Worm (Caenorhabditis elegans): ENCODE measurements around the gene dnj-7.

Gene dnj-7

ce11 chrX:7206419-7206818 lies 12.1 kb downstream of the dnj-7 start, which contains the start of gene ZK867.2:
Gene ZK867.2, plus strand, starts transcription at chrX:7206719.
- TF ChIP-seq Y67H2A.10 (GFP tag; conservative IDR thresholded peaks at IDR 0.05) = no peak
- TF ChIP-seq nhr-120 (GFP tag; IDR thresholded peaks at IDR 0.05) = no peak
- no peak for TF ChIP-seq lsl-1 (GFP tag; optimal IDR thresholded peaks at IDR 0.05)
- TF ChIP-seq zfh-2 (GFP tag; conservative IDR thresholded peaks at IDR 0.05) = no peak
- no peak for TF ChIP-seq snpc-3.4 (tag; optimal IDR thresholded peaks at IDR 0.05)
- TF ChIP-seq madf-8 (GFP tag; conservative IDR thresholded peaks at IDR 0.05) = no peak
- TF ChIP-seq nhr-90 (tag; optimal IDR thresholded peaks at IDR 0.05) = no peak
- TF ChIP-seq lag-1 (GFP tag; IDR thresholded peaks at IDR 0.05) = no peak
- TF ChIP-seq ZK185.1 (tag; optimal IDR thresholded peaks at IDR 0.05; ENCODE audit: poor library complexity, severe bottlenecking) = no peak
- no peak for TF ChIP-seq mxl-1 (tag; optimal IDR thresholded peaks at IDR 0.05)

- TF ChIP-seq B0261.1 (tag; optimal IDR thresholded peaks at IDR 0.05) (no peak), madf-8 (GFP tag; conservative IDR thresholded peaks at IDR 0.05) (no peak), tlf-1 (GFP tag; optimal IDR thresholded peaks at IDR 0.05) (no peak), F37B4.10 (GFP tag; IDR thresholded peaks at IDR 0.05) (no peak), gei-17 (GFP tag; optimal IDR thresholded peaks at IDR 0.05) (no peak), ztf-22 (GFP tag; optimal IDR thresholded peaks at IDR 0.05) (no peak), die-1 (tag; optimal IDR thresholded peaks at IDR 0.05) (no peak), C17E4.6 (GFP tag; IDR thresholded peaks at IDR 0.05) (no peak), ekl-4 (GFP tag; IDR thresholded peaks at IDR 0.05) (no peak), lin-35 (GFP tag; optimal IDR thresholded peaks at IDR 0.05) (no peak), egl-18 (GFP tag; IDR thresholded peaks at IDR 0.05) (no peak), bed-2 (GFP tag; IDR thresholded peaks at IDR 0.05) (no peak), lir-1 (GFP tag; conservative IDR thresholded peaks at IDR 0.05) (no peak), nfya-1 (tag; optimal IDR thresholded peaks at IDR 0.05; ENCODE audit: borderline replicate concordance, insufficient read depth) (no peak), T26A5.8 (tag; optimal IDR thresholded peaks at IDR 0.05) (no peak), ztf-28 (GFP tag; IDR thresholded peaks at IDR 0.05) (no peak), nfyb-1 (GFP tag; IDR thresholded peaks at IDR 0.05) (no peak)
Observed at ce11 chrX:7209151-7209550, 14.8 kb downstream of the dnj-7 start.

ce11 chrX:7210467-7211107 lies 16.2 kb downstream of the dnj-7 start:
- TF ChIP-seq ceh-40 (GFP tag; IDR thresholded peaks at IDR 0.05) (no peak), mel-28 (tag; optimal IDR thresholded peaks at IDR 0.05; ENCODE audit: borderline replicate concordance) (no peak), zfh-2 (GFP tag; conservative IDR thresholded peaks at IDR 0.05) (no peak), lir-1 (GFP tag; conservative IDR thresholded peaks at IDR 0.05) (no peak), ccch-3 (GFP tag; optimal IDR thresholded peaks at IDR 0.05) (no peak), F55B11.4 (tag; optimal IDR thresholded peaks at IDR 0.05; ENCODE audit: borderline replicate concordance, insufficient read depth) (no peak), him-1 (tag; optimal IDR thresholded peaks at IDR 0.05) (no peak), fkh-3 (tag; optimal IDR thresholded peaks at IDR 0.05) (no peak), Y95B8A.8 (GFP tag; IDR thresholded peaks at IDR 0.05) (no peak), F23B12.7 (tag; optimal IDR thresholded peaks at IDR 0.05; ENCODE audit: insufficient read depth) (no peak), aptf-2 (GFP tag; conservative IDR thresholded peaks at IDR 0.05) (no peak), let-607 (tag; optimal IDR thresholded peaks at IDR 0.05) (no peak), B0035.1 (tag; optimal IDR thresholded peaks at IDR 0.05) (no peak), sptf-2 (GFP tag; optimal IDR thresholded peaks at IDR 0.05) (no peak), nhr-179 (tag; optimal IDR thresholded peaks at IDR 0.05) (no peak), madf-3 (GFP tag; IDR thresholded peaks at IDR 0.05) (no peak)
